Worm (Caenorhabditis elegans): Measurements from ENCODE around the gene sly-1.

- TF ChIP-seq egrh-3 (GFP tag; IDR thresholded peaks at IDR 0.05) (peak; percentile 38; the same call in 1 of the 2 replicates), Y53F4B.3 (GFP tag; IDR thresholded peaks at IDR 0.05) (no peak), dpl-1 (GFP tag; optimal IDR thresholded peaks at IDR 0.05) (no peak), ztf-3 (GFP tag; optimal IDR thresholded peaks at IDR 0.05) (peak; percentile 8), snpc-1.3 (tag; optimal IDR thresholded peaks at IDR 0.05; ENCODE audit: insufficient read depth) (no peak), ets-4 (GFP tag; optimal IDR thresholded peaks at IDR 0.05) (peak; percentile 50), tbx-9 (tag; optimal IDR thresholded peaks at IDR 0.05; ENCODE audit: borderline replicate concordance) (no peak), tbp1 (GFP tag; optimal IDR thresholded peaks at IDR 0.05) (peak; percentile 60), ama-1 (optimal IDR thresholded peaks at IDR 0.05) (peak; percentile 65), ama-1 (GFP tag; optimal IDR thresholded peaks at IDR 0.05) (no peak), pha-4 (tag; optimal IDR thresholded peaks at IDR 0.05) (no peak), sea-2 (GFP tag; IDR thresholded peaks at IDR 0.05) (no peak)
These were observed 27.3 kb downstream of the sly-1 start for ce11 chrIII:10534191-10534590.
